Worm (Caenorhabditis elegans): ENCODE results near the gene srh-239.

srh-239 gene

ce11 chrV:15465032-15465727, 19.6 kb downstream of the srh-239 start, which contains the start of gene pqn-71 (continued):
- peak; percentile 31 for TF ChIP-seq nhr-179 (tag; optimal IDR thresholded peaks at IDR 0.05)
- peak; percentile 69 for TF ChIP-seq madf-8 (GFP tag; conservative IDR thresholded peaks at IDR 0.05)
- TF ChIP-seq nhr-27 (tag; optimal IDR thresholded peaks at IDR 0.05): peak; percentile 88
- TF ChIP-seq snpc-1.1 (tag; optimal IDR thresholded peaks at IDR 0.05; ENCODE audit: insufficient read depth): peak; percentile 83
- peak; percentile 90 for TF ChIP-seq T26A5.8 (tag; optimal IDR thresholded peaks at IDR 0.05)
- TF ChIP-seq rcor-1 (GFP tag; IDR thresholded peaks at IDR 0.05): peak; percentile 91
- TF ChIP-seq ama-1 (optimal IDR thresholded peaks at IDR 0.05): no peak
- TF ChIP-seq ama-1 (GFP tag; optimal IDR thresholded peaks at IDR 0.05): peak; percentile 89 to 90
- peak; percentile 79 for TF ChIP-seq tbx-9 (tag; optimal IDR thresholded peaks at IDR 0.05; ENCODE audit: borderline replicate concordance)
- TF ChIP-seq snpc-1.3 (tag; optimal IDR thresholded peaks at IDR 0.05; ENCODE audit: insufficient read depth): peak; percentile 94
- TF ChIP-seq pha-4 (tag; optimal IDR thresholded peaks at IDR 0.05): peak; percentile 6
- peak; percentile 88; the same call in 1 of the 2 replicates for TF ChIP-seq ceh-40 (GFP tag; IDR thresholded peaks at IDR 0.05)
- TF ChIP-seq rec-8 (tag; optimal IDR thresholded peaks at IDR 0.05): peak; percentile 94 to 97
- TF ChIP-seq nhr-90 (tag; optimal IDR thresholded peaks at IDR 0.05): peak; percentile 98
- peak; percentile 38 for TF ChIP-seq mel-28 (tag; optimal IDR thresholded peaks at IDR 0.05; ENCODE audit: borderline replicate concordance)

ce11 chrV:15466017-15466416, 20.5 kb downstream of the srh-239 start:
- no peak for TF ChIP-seq lin-40 (tag; optimal IDR thresholded peaks at IDR 0.05)
- peak; percentile 62 for TF ChIP-seq zfh-2 (GFP tag; conservative IDR thresholded peaks at IDR 0.05)

- TF ChIP-seq somi-1 (GFP tag; optimal IDR thresholded peaks at IDR 0.05) (no peak), tlf-1 (GFP tag; optimal IDR thresholded peaks at IDR 0.05) (no peak), D2030.7 (GFP tag; IDR thresholded peaks at IDR 0.05) (no peak), zim-3 (tag; optimal IDR thresholded peaks at IDR 0.05) (no peak)
Observed at ce11 chrV:15466719-15467118, 21.2 kb downstream of the srh-239 start.

ce11 chrV:15471029-15471428, 25.5 kb downstream of the srh-239 start, which contains the start of gene dpf-1:
Gene dpf-1 (plus strand): TSS chrV:15471329.
- TF ChIP-seq ztf-22 (GFP tag; optimal IDR thresholded peaks at IDR 0.05): no peak
- TF ChIP-seq lin-26 (GFP tag; IDR thresholded peaks at IDR 0.05): no peak
- TF ChIP-seq nhr-179 (tag; optimal IDR thresholded peaks at IDR 0.05): no peak
- TF ChIP-seq C17E4.6 (GFP tag; IDR thresholded peaks at IDR 0.05): no peak
- no peak for TF ChIP-seq chd-7 (tag; optimal IDR thresholded peaks at IDR 0.05)
- TF ChIP-seq ZK185.1 (tag; optimal IDR thresholded peaks at IDR 0.05; ENCODE audit: poor library complexity, severe bottlenecking): no peak
- no peak for TF ChIP-seq rpc-1 (optimal IDR thresholded peaks at IDR 0.05)
- no peak for TF ChIP-seq rpc-1 (tag; optimal IDR thresholded peaks at IDR 0.05)
- TF ChIP-seq B0336.3 (GFP tag; IDR thresholded peaks at IDR 0.05): no peak
- TF ChIP-seq atf-7 (tag; optimal IDR thresholded peaks at IDR 0.05): no peak
- TF ChIP-seq gei-17 (GFP tag; optimal IDR thresholded peaks at IDR 0.05): no peak

ce11 chrV:15478597-15478996, 33.1 kb downstream of the srh-239 start, which contains the start of gene C06B8.2:
Gene C06B8.2 (minus strand): TSS chrV:15478749.
- TF ChIP-seq cebp-1 (GFP tag; IDR thresholded peaks at IDR 0.05) (peak; percentile 54; the same call in 1 of the 2 replicates), cebp-1 (tag; optimal IDR thresholded peaks at IDR 0.05) (no peak), ceh-58 (GFP tag; IDR thresholded peaks at IDR 0.05) (no peak)

All from whole organism, young adult.